Worm (Caenorhabditis elegans) whole organism, L4/young adult: ENCODE data around the gene W02B12.12.

Source experiments
- W03F9.2 ChIP-seq: fragments of 150-350 bp; optimal IDR thresholded peaks from 2 replicates; lab custom pipeline; 2014; ENCODE audit warnings: missing biosample characterization, missing genetic modification characterization
- him-1 ChIP-seq: sonication (generic microtip); optimal IDR thresholded peaks from 2 replicates; lab custom pipeline; 2016; ENCODE audit warnings: missing genotype, missing genetic modification reagents, missing genetic modification characterization, missing compliant biosample characterization

DNA sequence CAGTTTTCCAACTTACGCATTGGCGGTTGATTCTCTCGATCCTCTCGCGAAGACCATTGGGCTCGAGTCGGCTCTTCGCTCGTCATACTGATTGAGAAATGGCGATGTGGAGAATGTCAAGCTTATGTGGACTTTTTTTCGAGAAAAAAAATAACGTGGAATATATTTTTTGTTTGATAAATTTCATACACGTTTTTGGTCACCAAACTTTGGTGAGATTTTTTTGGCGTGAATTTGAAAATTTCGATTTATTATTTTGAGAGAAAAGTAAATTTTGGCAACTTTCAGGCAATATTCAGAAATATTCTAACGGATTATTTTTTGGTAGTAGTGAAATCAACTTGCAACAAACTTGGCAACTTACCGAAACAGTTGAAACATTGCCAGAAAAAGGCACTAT is at the start of gene W02B12.12:
- TF ChIP-seq W03F9.2 (tag; lab: Kevin White, UChicago) (no peak), him-1 (tag; lab: Kevin White, UChicago) (no peak)
